Worm (Caenorhabditis elegans) whole organism, L4 larva: ENCODE data around the gene lido-17.

Experiments
- D1046.2 ChIP-seq: fragments of 200-800 bp; sonication (Bioruptor generic); IDR thresholded peaks from 2 replicates; pipeline ENCODE4 v1.3.6; 2022; ENCODE audit warnings: missing genetic modification characterization, missing compliant biosample characterization
- F10B5.3 ChIP-seq: sonication (generic microtip); optimal IDR thresholded peaks from 2 replicates; lab custom pipeline; 2016; ENCODE audit warnings: mild to moderate bottlenecking, missing genetic modification characterization, missing compliant biosample characterization
- F37D6.2 ChIP-seq: sonication (generic microtip); optimal IDR thresholded peaks from 2 replicates; lab custom pipeline; 2016; ENCODE audit warnings: mild to moderate bottlenecking, missing genetic modification characterization, missing compliant biosample characterization
- F49E8.2 ChIP-seq: sonication (generic microtip); optimal IDR thresholded peaks from 2 replicates; lab custom pipeline; 2016; ENCODE audit warnings: missing compliant biosample characterization, mild to moderate bottlenecking, missing genetic modification characterization, borderline replicate concordance
- R02D3.7 ChIP-seq: fragments of 150-350 bp; sonication (generic microtip); optimal IDR thresholded peaks from 3 replicates; lab custom pipeline; 2014; ENCODE audit warnings: missing biosample characterization, missing genetic modification characterization
- Y105C5A.15 ChIP-seq: fragments of 200-800 bp; sonication (Bioruptor generic); IDR thresholded peaks from 2 replicates; pipeline ENCODE4 v1.3.6; 2022; ENCODE audit warnings: missing genetic modification characterization, missing compliant biosample characterization
- Y48G9A.11 ChIP-seq: fragments of 200-800 bp; sonication (Bioruptor generic); IDR thresholded peaks from 2 replicates; pipeline ENCODE4 v1.3.6; 2022; ENCODE audit warnings: missing genetic modification reagents, missing genetic modification characterization, missing compliant biosample characterization
- aha-1 ChIP-seq: fragments of 150-350 bp; peaks from one replicate; lab custom pipeline; 2014; ENCODE audit warnings: missing biosample characterization, missing genetic modification characterization
- aly-2 ChIP-seq: sonication (generic microtip); optimal IDR thresholded peaks from 2 replicates; lab custom pipeline; 2018; ENCODE audit warnings: missing biosample characterization, missing genetic modification characterization
- attf-4 ChIP-seq: sonication (generic microtip); optimal IDR thresholded peaks from 3 replicates; lab custom pipeline; 2017; ENCODE audit warnings: missing biosample characterization, missing genetic modification characterization
- ceh-44 ChIP-seq: fragments of 200-800 bp; sonication (Bioruptor generic); IDR thresholded peaks from 2 replicates; pipeline ENCODE4 v1.3.6; 2022; ENCODE audit warnings: missing genetic modification reagents, missing genetic modification characterization, missing compliant biosample characterization
- ceh-62 ChIP-seq: sonication (generic microtip); optimal IDR thresholded peaks from 2 replicates; lab custom pipeline; 2017; ENCODE audit warnings: missing biosample characterization, missing genetic modification characterization
- ces-1 ChIP-seq: fragments of 150-350 bp; sonication (generic microtip); optimal IDR thresholded peaks from 4 replicates; lab custom pipeline; 2014; ENCODE audit warnings: missing biosample characterization, missing genetic modification reagents, missing genetic modification characterization
- dmd-9 ChIP-seq: fragments of 200-800 bp; sonication (Bioruptor generic); IDR thresholded peaks from 2 replicates; pipeline ENCODE4 v1.3.6; 2022; ENCODE audit warnings: missing genetic modification reagents, missing genetic modification characterization, missing compliant biosample characterization
- dpl-1 ChIP-seq: fragments of 150-350 bp; optimal IDR thresholded peaks from 2 replicates; lab custom pipeline; 2014; ENCODE audit warnings: missing biosample characterization, missing genetic modification reagents, missing genetic modification characterization
- dve-1 ChIP-seq: sonication (generic microtip); optimal IDR thresholded peaks from 2 replicates; lab custom pipeline; 2017; ENCODE audit warnings: antibody characterized with exemption, mild to moderate bottlenecking, missing genetic modification characterization, missing compliant biosample characterization; ENCODE audit not compliant: insufficient read depth
- egl-27 ChIP-seq: sonication (generic microtip); optimal IDR thresholded peaks from 3 replicates; lab custom pipeline; 2017; ENCODE audit warnings: missing biosample characterization, missing genetic modification reagents, missing genetic modification characterization
- egl-43 ChIP-seq: fragments of 200-800 bp; sonication (Bioruptor generic); IDR thresholded peaks from 2 replicates; pipeline ENCODE4 v1.3.6; 2022; ENCODE audit warnings: missing genetic modification reagents, missing genetic modification characterization, missing compliant biosample characterization
- madf-9 ChIP-seq: fragments of 200-800 bp; sonication (Bioruptor generic); conservative IDR thresholded peaks from 2 replicates; pipeline ENCODE4 v1.3.6; 2022; ENCODE audit warnings: missing genetic modification reagents, missing genetic modification characterization, missing compliant biosample characterization
- mes-2 ChIP-seq: sonication (generic microtip); optimal IDR thresholded peaks from 2 replicates; lab custom pipeline; 2016; ENCODE audit warnings: missing genotype, mild to moderate bottlenecking, missing genetic modification characterization, missing compliant biosample characterization; ENCODE audit not compliant: poor library complexity, severe bottlenecking
- mxl-2 ChIP-seq: fragments of 200-800 bp; sonication (Bioruptor generic); conservative IDR thresholded peaks from 2 replicates; pipeline ENCODE4 v1.3.6; 2022; ENCODE audit warnings: missing genetic modification reagents, missing genetic modification characterization, missing compliant biosample characterization
- nhr-10 ChIP-seq: fragments of 150-350 bp; optimal IDR thresholded peaks from 2 replicates; lab custom pipeline; 2014; ENCODE audit warnings: missing biosample characterization, missing genetic modification characterization
- nhr-28 ChIP-seq: fragments of 150-350 bp; optimal IDR thresholded peaks from 2 replicates; lab custom pipeline; 2014; ENCODE audit warnings: missing biosample characterization, missing genetic modification characterization
- nhr-42 ChIP-seq: fragments of 200-800 bp; sonication (Bioruptor generic); IDR thresholded peaks from 2 replicates; pipeline ENCODE4 v1.3.6; 2022; ENCODE audit warnings: missing genetic modification characterization, missing compliant biosample characterization
- nhr-48 ChIP-seq: sonication (generic microtip); optimal IDR thresholded peaks from 2 replicates; lab custom pipeline; 2016; ENCODE audit warnings: mild to moderate bottlenecking, missing genetic modification characterization, missing compliant biosample characterization
- php-3 ChIP-seq: fragments of 200-800 bp; sonication (Bioruptor generic); IDR thresholded peaks from 2 replicates; pipeline ENCODE4 v1.3.6; 2022; ENCODE audit warnings: missing genetic modification reagents, missing genetic modification characterization, missing compliant biosample characterization
- pqm-1 ChIP-seq: sonication (generic microtip); optimal IDR thresholded peaks from 2 replicates; lab custom pipeline; 2017; ENCODE audit warnings: missing biosample characterization, missing genetic modification characterization
- set-16 ChIP-seq: fragments of 200-800 bp; sonication (Bioruptor generic); IDR thresholded peaks from 2 replicates; pipeline ENCODE4 v1.3.6; 2022; ENCODE audit warnings: missing genetic modification reagents, missing genetic modification characterization, missing compliant biosample characterization
- snpc-1.2 ChIP-seq: fragments of 200-800 bp; sonication (Bioruptor generic); IDR thresholded peaks from 2 replicates; pipeline ENCODE4 v1.3.6; 2022; ENCODE audit warnings: missing genetic modification reagents, missing genetic modification characterization, missing compliant biosample characterization
- unc-62 ChIP-seq, 3 experiments: fragments of 150-350 bp in 1 of 3; sonication (generic microtip); optimal IDR thresholded peaks in 2 of 3; peaks in 1 of 3; 1 replicate in 1 of 3; 2 replicates in 2 of 3; lab custom pipeline; 2014 to 2017; ENCODE audit warnings: missing biosample characterization in 3 of 3, missing genetic modification characterization in 3 of 3, missing genetic modification reagents in 3 of 3, missing genotype in 1 of 3
- vab-7 ChIP-seq: fragments of 200-800 bp; sonication (Bioruptor generic); IDR thresholded peaks from 2 replicates; pipeline ENCODE4 v1.3.6; 2022; ENCODE audit warnings: missing genetic modification reagents, missing genetic modification characterization, missing compliant biosample characterization
- zag-1 ChIP-seq: fragments of 150-350 bp; optimal IDR thresholded peaks from 2 replicates; lab custom pipeline; 2014; ENCODE audit warnings: missing biosample characterization, missing genetic modification characterization
- zfp-2 ChIP-seq: sonication (generic microtip); optimal IDR thresholded peaks from 2 replicates; lab custom pipeline; 2016; ENCODE audit warnings: mild to moderate bottlenecking, missing genetic modification characterization, missing compliant biosample characterization
- zip-2 ChIP-seq: fragments of 150-350 bp; optimal IDR thresholded peaks from 2 replicates; lab custom pipeline; 2014; ENCODE audit warnings: missing biosample characterization, missing genetic modification characterization
- ztf-11 ChIP-seq: fragments of 150-350 bp; optimal IDR thresholded peaks from 2 replicates; lab custom pipeline; 2014; ENCODE audit warnings: missing biosample characterization, missing genetic modification characterization

The lido-17 gene

DNA sequence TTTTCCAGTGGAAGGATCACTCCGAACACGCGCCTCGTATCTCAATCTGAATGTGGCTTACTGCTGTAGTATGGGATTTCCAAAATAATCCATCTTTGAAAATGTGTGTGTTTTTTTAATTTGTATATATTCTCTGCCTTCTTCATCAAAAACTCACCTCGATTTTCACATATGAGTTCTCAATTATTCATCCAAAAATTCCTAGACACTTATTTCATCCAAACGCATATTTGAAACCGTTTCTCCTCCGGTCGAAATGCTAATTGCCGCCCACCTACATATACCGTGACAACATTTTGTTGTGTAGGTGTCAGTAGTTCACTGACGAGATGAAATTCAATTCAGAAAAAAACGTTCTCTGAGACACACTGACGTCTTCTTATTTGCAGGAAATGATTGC is 45.2 kb downstream of the lido-17 start:
- TF ChIP-seq F49E8.2 (tag; lab: Kevin White, UChicago) (no peak), unc-62 (GFP tag; optimal IDR thresholded peaks at IDR 0.05 in 1 of 2; lab: Kevin White, UChicago) (peak in 1 of 2 experiments; percentile 96), unc-62 (tag; optimal IDR thresholded peaks at IDR 0.05; lab: Kevin White, UChicago) (no peak)

DNA sequence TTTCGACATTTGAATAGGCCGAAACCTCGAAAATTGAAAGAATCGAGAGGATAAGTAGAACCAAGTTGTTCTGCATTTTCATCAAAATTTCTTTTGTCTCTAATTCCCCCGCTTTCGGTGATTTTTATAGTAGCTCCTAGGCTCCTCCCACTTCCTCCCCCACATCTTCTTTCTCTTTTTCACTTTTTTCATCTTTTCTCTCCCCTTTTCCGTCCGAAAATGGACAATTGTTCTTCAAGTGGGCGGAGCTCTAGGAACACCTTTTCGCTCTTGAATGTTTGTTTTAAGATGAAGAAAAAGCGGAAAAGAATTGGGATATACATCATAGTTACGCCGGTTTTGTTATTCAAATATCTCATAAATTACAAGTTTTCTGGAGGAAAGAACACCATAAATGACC is 46.1 kb downstream of the lido-17 start, which contains the start of gene F42A8.1:
F42A8.1 (minus strand) TSS at position 101 of the 400 bp plus-strand sequence.
- TF ChIP-seq nhr-48 (tag; lab: Kevin White, UChicago) = no peak
- TF ChIP-seq dpl-1 (GFP tag; lab: Kevin White, UChicago) = no peak
- no peak for TF ChIP-seq madf-9
- TF ChIP-seq mes-2 (tag; lab: Kevin White, UChicago) = no peak
- TF ChIP-seq php-3 (GFP tag; lab: Robert Waterston, UW) = no peak
- TF ChIP-seq egl-43 (GFP tag; lab: Robert Waterston, UW) = no peak
- no peak for TF ChIP-seq ceh-44 (GFP tag; lab: Robert Waterston, UW)
- no peak for TF ChIP-seq attf-4 (tag; lab: Kevin White, UChicago)
- TF ChIP-seq D1046.2 (GFP tag; lab: Robert Waterston, UW) = no peak
- no peak for TF ChIP-seq R02D3.7 (tag; lab: Kevin White, UChicago)
- no peak for TF ChIP-seq mxl-2 (GFP tag; lab: Robert Waterston, UW)
- no peak for TF ChIP-seq Y48G9A.11 (GFP tag; lab: Robert Waterston, UW)
- no peak for TF ChIP-seq dmd-9
- no peak for TF ChIP-seq zag-1 (tag; lab: Kevin White, UChicago)
- no peak for TF ChIP-seq nhr-10 (tag; lab: Kevin White, UChicago)
- no peak for TF ChIP-seq zfp-2 (tag; lab: Kevin White, UChicago)
- no peak for TF ChIP-seq F37D6.2 (tag; lab: Kevin White, UChicago)
- TF ChIP-seq pqm-1 (tag; lab: Kevin White, UChicago) = no peak

DNA sequence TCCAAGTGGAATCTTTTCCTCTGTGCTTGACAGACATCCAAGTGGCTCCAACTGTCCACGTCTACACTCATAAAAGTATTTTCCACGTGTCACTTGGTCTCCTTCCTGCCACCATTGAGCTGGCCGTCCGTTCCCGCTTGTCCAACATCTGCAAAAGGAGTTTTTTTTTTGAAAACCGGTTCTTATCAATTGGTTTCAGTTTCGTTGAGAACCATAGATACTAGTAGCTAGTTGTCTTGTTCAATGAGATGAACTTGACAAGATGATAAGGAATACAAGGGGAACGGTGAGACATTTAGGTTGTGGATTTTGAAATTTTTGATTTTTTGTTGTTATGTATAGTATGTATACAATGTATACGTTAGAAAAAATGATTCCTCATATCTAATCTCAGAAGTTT is 46.8 kb downstream of the lido-17 start:
- TF ChIP-seq vab-7 (GFP tag; lab: Robert Waterston, UW) (no peak), F10B5.3 (no peak), snpc-1.2 (GFP tag; lab: Robert Waterston, UW) (no peak), ceh-44 (GFP tag; lab: Robert Waterston, UW) (no peak), ceh-62 (tag; lab: Kevin White, UChicago) (no peak), aly-2 (tag; lab: Kevin White, UChicago) (no peak), zip-2 (no peak), zfp-2 (tag; lab: Kevin White, UChicago) (no peak), dve-1 (tag; lab: Kevin White, UChicago) (no peak), zag-1 (tag; lab: Kevin White, UChicago) (no peak), ces-1 (GFP tag; lab: Kevin White, UChicago) (no peak), set-16 (GFP tag; lab: Robert Waterston, UW) (no peak), egl-27 (tag; lab: Kevin White, UChicago) (no peak), nhr-42 (GFP tag; lab: Robert Waterston, UW) (no peak), ztf-11 (tag; lab: Kevin White, UChicago) (no peak)

DNA sequence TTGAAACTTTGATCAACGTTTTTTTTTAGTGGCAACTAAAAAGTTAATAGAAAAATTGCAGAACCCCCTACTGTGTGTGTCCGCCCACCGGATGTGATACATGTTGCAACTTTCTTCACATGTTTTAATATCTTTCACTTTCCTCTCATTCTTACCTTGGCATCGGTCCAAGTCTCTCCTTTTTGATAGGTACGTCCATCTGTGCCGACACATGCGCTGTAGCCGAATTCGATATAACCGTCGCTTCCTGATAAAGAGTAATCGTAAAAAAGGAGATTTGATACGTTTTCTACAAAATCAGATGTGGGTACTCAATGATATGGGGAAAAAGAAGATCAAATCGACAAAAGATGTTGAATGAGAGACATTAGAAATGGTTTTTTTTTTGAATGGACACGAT is 47.5 kb downstream of the lido-17 start:
- TF ChIP-seq nhr-28 (tag; lab: Kevin White, UChicago) (peak; percentile 39), aha-1 (tag; lab: Kevin White, UChicago) (peak; percentile 37), Y105C5A.15 (GFP tag; lab: Robert Waterston, UW) (no peak)
